Worm (Caenorhabditis elegans) whole organism, L4 larva: Measurements from ENCODE around the gene K11D12.14.

ENCODE experiments used
- D1046.2 ChIP-seq: fragments of 200-800 bp; sonication (Bioruptor generic); IDR thresholded peaks from 2 replicates; pipeline ENCODE4 v1.3.6; 2022; ENCODE audit warnings: missing genetic modification characterization, missing compliant biosample characterization
- F26F4.8 ChIP-seq: fragments of 200-800 bp; sonication (Bioruptor generic); conservative IDR thresholded peaks from 2 replicates; pipeline ENCODE4 v1.3.6; 2022; ENCODE audit warnings: missing genetic modification characterization, missing compliant biosample characterization
- Y5F2A.4 ChIP-seq: fragments of 200-800 bp; sonication (Bioruptor generic); optimal IDR thresholded peaks from 2 replicates; lab custom pipeline; 2018; ENCODE audit warnings: mild to moderate bottlenecking, missing genetic modification characterization, missing compliant biosample characterization
- aly-2 ChIP-seq: sonication (generic microtip); optimal IDR thresholded peaks from 2 replicates; lab custom pipeline; 2018; ENCODE audit warnings: missing biosample characterization, missing genetic modification characterization
- ama-1 ChIP-seq: fragments of 150-350 bp; optimal IDR thresholded peaks from 2 replicates; lab custom pipeline; 2014; ENCODE audit warnings: inconsistent platforms, mixed read lengths
- ceh-28 ChIP-seq: fragments of 150-350 bp; optimal IDR thresholded peaks from 2 replicates; lab custom pipeline; 2014; ENCODE audit warnings: missing biosample characterization, missing genetic modification reagents, missing genetic modification characterization
- cey-2 ChIP-seq: sonication (generic microtip); optimal IDR thresholded peaks from 3 replicates; lab custom pipeline; 2017; ENCODE audit warnings: missing genetic modification characterization, mild to moderate bottlenecking, missing compliant biosample characterization, antibody characterized with exemption, borderline replicate concordance; ENCODE audit not compliant: insufficient read depth
- ctbp-1 ChIP-seq: fragments of 200-800 bp; sonication (Bioruptor generic); IDR thresholded peaks from 2 replicates; pipeline ENCODE4 v1.3.6; 2022; ENCODE audit warnings: missing genetic modification reagents, missing genetic modification characterization, missing compliant biosample characterization
- daf-12 ChIP-seq: fragments of 150-350 bp; optimal IDR thresholded peaks from 2 replicates; lab custom pipeline; 2014; ENCODE audit warnings: missing biosample characterization, missing genetic modification reagents, missing genetic modification characterization
- dpl-1 ChIP-seq: fragments of 150-350 bp; optimal IDR thresholded peaks from 2 replicates; lab custom pipeline; 2014; ENCODE audit warnings: missing biosample characterization, missing genetic modification reagents, missing genetic modification characterization
- fkh-10 ChIP-seq: fragments of 150-350 bp; optimal IDR thresholded peaks from 2 replicates; lab custom pipeline; 2014; ENCODE audit warnings: missing biosample characterization, missing genetic modification reagents, missing genetic modification characterization
- hif-1 ChIP-seq, 2 experiments: sonication (generic microtip); optimal IDR thresholded peaks; 2 replicates each; lab custom pipeline; 2016 to 2017; ENCODE audit warnings: missing compliant biosample characterization in 2 of 2, missing genetic modification characterization in 2 of 2, missing genetic modification reagents in 2 of 2, missing genotype in 2 of 2, mild to moderate bottlenecking in 1 of 2
- lin-15B ChIP-seq: fragments of 150-350 bp; sonication (generic microtip); optimal IDR thresholded peaks from 3 replicates; lab custom pipeline; 2014; ENCODE audit warnings: missing biosample characterization, missing genetic modification characterization
- lin-29 ChIP-seq: fragments of 200-800 bp; sonication (Bioruptor generic); IDR thresholded peaks from 2 replicates; pipeline ENCODE4 v1.3.6; 2022; ENCODE audit warnings: missing genetic modification reagents, missing genetic modification characterization, missing compliant biosample characterization
- lsy-2 ChIP-seq, 2 experiments: fragments of 150-350 bp in 1 of 2; sonication (generic microtip) in 1 of 2; optimal IDR thresholded peaks; 2 replicates each; lab custom pipeline; 2014 to 2017; ENCODE audit warnings: missing biosample characterization in 2 of 2, missing genetic modification characterization in 2 of 2
- madf-5 ChIP-seq, 2 experiments: fragments of 200-800 bp; sonication (Bioruptor generic); IDR thresholded peaks; 2 replicates each; pipeline ENCODE4 v1.3.6; 2022; ENCODE audit warnings: missing compliant biosample characterization in 2 of 2, missing genetic modification characterization in 2 of 2
- mxl-3 ChIP-seq: fragments of 200-800 bp; sonication (Bioruptor generic); optimal IDR thresholded peaks from 2 replicates; lab custom pipeline; 2018; ENCODE audit warnings: mild to moderate bottlenecking, missing genetic modification characterization, missing compliant biosample characterization
- nhr-111 ChIP-seq: fragments of 200-800 bp; sonication (Bioruptor generic); optimal IDR thresholded peaks from 2 replicates; lab custom pipeline; 2018; ENCODE audit warnings: mild to moderate bottlenecking, missing genetic modification characterization, missing compliant biosample characterization
- nhr-237 ChIP-seq: sonication (generic microtip); optimal IDR thresholded peaks from 2 replicates; lab custom pipeline; 2017; ENCODE audit warnings: missing biosample characterization, missing genetic modification characterization
- nhr-48 ChIP-seq: sonication (generic microtip); optimal IDR thresholded peaks from 2 replicates; lab custom pipeline; 2016; ENCODE audit warnings: mild to moderate bottlenecking, missing genetic modification characterization, missing compliant biosample characterization
- nhr-6 ChIP-seq: fragments of 150-350 bp; optimal IDR thresholded peaks from 2 replicates; lab custom pipeline; 2014; ENCODE audit warnings: missing biosample characterization, missing genetic modification characterization
- nhr-76 ChIP-seq: fragments of 150-350 bp; optimal IDR thresholded peaks from 2 replicates; lab custom pipeline; 2014; ENCODE audit warnings: missing biosample characterization, missing genetic modification characterization
- rbr-2 ChIP-seq: sonication (generic microtip); optimal IDR thresholded peaks from 2 replicates; lab custom pipeline; 2016; ENCODE audit warnings: missing genotype, missing genetic modification characterization, missing compliant biosample characterization
- set-16 ChIP-seq: fragments of 200-800 bp; sonication (Bioruptor generic); IDR thresholded peaks from 2 replicates; pipeline ENCODE4 v1.3.6; 2022; ENCODE audit warnings: missing genetic modification reagents, missing genetic modification characterization, missing compliant biosample characterization
- spr-3 ChIP-seq: fragments of 200-800 bp; sonication (Bioruptor generic); optimal IDR thresholded peaks from 2 replicates; lab custom pipeline; 2018; ENCODE audit warnings: mild to moderate bottlenecking, missing genetic modification characterization, missing compliant biosample characterization
- tag-97 ChIP-seq: fragments of 200-800 bp; sonication (Bioruptor generic); IDR thresholded peaks from 2 replicates; pipeline ENCODE4 v1.3.6; 2022; ENCODE audit warnings: missing genetic modification characterization, missing compliant biosample characterization
- unc-130 ChIP-seq: sonication (generic microtip); optimal IDR thresholded peaks from 2 replicates; lab custom pipeline; 2016; ENCODE audit warnings: missing genetic modification reagents, missing genetic modification characterization, missing compliant biosample characterization
- unc-62 ChIP-seq, 3 experiments: fragments of 150-350 bp in 1 of 3; sonication (generic microtip); optimal IDR thresholded peaks in 2 of 3; peaks in 1 of 3; 1 replicate in 1 of 3; 2 replicates in 2 of 3; lab custom pipeline; 2014 to 2017; ENCODE audit warnings: missing biosample characterization in 3 of 3, missing genetic modification characterization in 3 of 3, missing genetic modification reagents in 3 of 3, missing genotype in 1 of 3
- zag-1 ChIP-seq: fragments of 150-350 bp; optimal IDR thresholded peaks from 2 replicates; lab custom pipeline; 2014; ENCODE audit warnings: missing biosample characterization, missing genetic modification characterization
- zip-11 ChIP-seq: fragments of 200-800 bp; sonication (Bioruptor generic); IDR thresholded peaks from 2 replicates; pipeline ENCODE4 v1.3.6; 2022; ENCODE audit warnings: missing genetic modification characterization, missing compliant biosample characterization

K11D12.14 gene

ce11 chrV:5089497-5090134, 40.2 kb downstream of the K11D12.14 start, which contains the start of gene glb-32:
Gene glb-32, minus strand, starts transcription at chrV:5089547.
- TF ChIP-seq unc-62 (GFP tag; optimal IDR thresholded peaks at IDR 0.05 in 1 of 2; lab: Kevin White, UChicago) (peak in 1 of 2 experiments; percentile 68), unc-62 (tag; optimal IDR thresholded peaks at IDR 0.05; lab: Kevin White, UChicago) (no peak), lsy-2 (tag; optimal IDR thresholded peaks at IDR 0.05; lab: Kevin White, UChicago) (peak in 1 of 2 experiments; percentile 11), nhr-6 (tag; lab: Kevin White, UChicago) (no peak), nhr-48 (no peak)

DNA sequence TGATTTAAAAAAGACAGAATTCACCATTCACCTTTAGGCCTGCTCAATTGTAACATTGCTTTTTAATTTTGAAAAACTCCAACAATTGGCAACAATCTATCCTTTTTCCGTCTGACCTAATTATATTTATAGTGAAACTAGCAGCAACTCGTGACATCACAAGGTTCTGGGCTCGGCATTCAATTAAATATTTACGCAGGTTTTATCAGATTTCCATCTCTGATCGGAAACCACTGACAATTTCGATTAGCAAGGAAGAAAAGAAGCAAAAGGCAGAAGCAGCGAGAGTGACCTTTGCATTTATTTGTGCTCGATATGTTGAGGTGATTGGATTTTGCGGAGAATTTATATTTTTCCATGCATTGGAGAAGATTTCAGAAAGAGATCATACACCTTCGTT, 41.0 kb downstream of the K11D12.14 start:
- TF ChIP-seq spr-3 (GFP tag; lab: Kevin White, UChicago) (no peak), Y5F2A.4 (no peak), F26F4.8 (GFP tag; lab: Robert Waterston, UW) (no peak), lin-29 (GFP tag; lab: Robert Waterston, UW) (no peak), nhr-237 (tag; lab: Kevin White, UChicago) (no peak)

- TF ChIP-seq ceh-28 (tag; lab: Kevin White, UChicago): no peak
- no peak for TF ChIP-seq tag-97 (GFP tag; lab: Robert Waterston, UW)
- no peak for TF ChIP-seq fkh-10
- TF ChIP-seq dpl-1 (GFP tag; lab: Kevin White, UChicago): no peak
- no peak for TF ChIP-seq lin-15B (tag; lab: Kevin White, UChicago)
- no peak for TF ChIP-seq madf-5 (GFP tag; IDR thresholded peaks at IDR 0.05; lab: Robert Waterston, UW)
- TF ChIP-seq zag-1 (tag; lab: Kevin White, UChicago): no peak
- no peak for TF ChIP-seq D1046.2 (GFP tag; lab: Robert Waterston, UW)
- no peak for TF ChIP-seq daf-12 (tag; lab: Kevin White, UChicago)
- TF ChIP-seq unc-130 (GFP tag; lab: Kevin White, UChicago): no peak
- TF ChIP-seq ama-1: no peak
- no peak for TF ChIP-seq aly-2 (tag; lab: Kevin White, UChicago)
- no peak for TF ChIP-seq set-16 (GFP tag; lab: Robert Waterston, UW)
- TF ChIP-seq nhr-76 (tag; lab: Kevin White, UChicago): no peak
- no peak for TF ChIP-seq cey-2 (tag; lab: Kevin White, UChicago)
- no peak for TF ChIP-seq rbr-2 (tag; lab: Kevin White, UChicago)
- TF ChIP-seq zip-11: no peak
- no peak for TF ChIP-seq nhr-111 (GFP tag; lab: Kevin White, UChicago)
- TF ChIP-seq Y5F2A.4: no peak
- TF ChIP-seq mxl-3 (GFP tag; lab: Kevin White, UChicago): no peak
Measured at ce11 chrV:5097035-5097434, 47.6 kb downstream of the K11D12.14 start, which contains the start of gene C04F5.2. Gene C04F5.2, minus strand, starts transcription at chrV:5097135.

- TF ChIP-seq unc-62 (GFP tag; optimal IDR thresholded peaks at IDR 0.05 in 1 of 2; lab: Kevin White, UChicago) (peak in 1 of 2 experiments; percentile 61), unc-62 (tag; optimal IDR thresholded peaks at IDR 0.05; lab: Kevin White, UChicago) (no peak), ctbp-1 (no peak), hif-1 (tag; optimal IDR thresholded peaks at IDR 0.05; lab: Kevin White, UChicago) (no peak)
Measured at ce11 chrV:5098925-5099324, 49.5 kb downstream of the K11D12.14 start, which contains the start of gene unc-46. Gene unc-46, minus strand, starts transcription at chrV:5099025.
